Worm (Caenorhabditis elegans) whole organism, L4 larva: Measurements from ENCODE around the gene ddx-23.

Source experiments
- D1046.2 ChIP-seq: fragments of 200-800 bp; sonication (Bioruptor generic); IDR thresholded peaks from 2 replicates; pipeline ENCODE4 v1.3.6; 2022; ENCODE audit warnings: missing genetic modification characterization, missing compliant biosample characterization
- F44E2.7 ChIP-seq: fragments of 200-800 bp; sonication (Bioruptor generic); IDR thresholded peaks from 2 replicates; pipeline ENCODE4 v2.1.2; 2022; ENCODE audit warnings: missing genetic modification characterization, missing compliant biosample characterization
- F49E8.2 ChIP-seq: sonication (generic microtip); optimal IDR thresholded peaks from 2 replicates; lab custom pipeline; 2016; ENCODE audit warnings: missing compliant biosample characterization, mild to moderate bottlenecking, missing genetic modification characterization, borderline replicate concordance
- R02D3.7 ChIP-seq: fragments of 150-350 bp; sonication (generic microtip); optimal IDR thresholded peaks from 3 replicates; lab custom pipeline; 2014; ENCODE audit warnings: missing biosample characterization, missing genetic modification characterization
- T20F7.1 ChIP-seq: fragments of 200-800 bp; sonication (Bioruptor generic); optimal IDR thresholded peaks from 2 replicates; lab custom pipeline; 2018; ENCODE audit warnings: mild to moderate bottlenecking, missing genetic modification characterization, missing compliant biosample characterization
- Y5F2A.4 ChIP-seq: fragments of 200-800 bp; sonication (Bioruptor generic); optimal IDR thresholded peaks from 2 replicates; lab custom pipeline; 2018; ENCODE audit warnings: mild to moderate bottlenecking, missing genetic modification characterization, missing compliant biosample characterization
- Y75B8A.6 ChIP-seq: fragments of 200-800 bp; sonication (Bioruptor generic); IDR thresholded peaks from 2 replicates; pipeline ENCODE4 v1.3.6; 2022; ENCODE audit warnings: missing genetic modification reagents, missing genetic modification characterization, missing compliant biosample characterization
- ZK546.5 ChIP-seq, 2 experiments: sonication (generic microtip); optimal IDR thresholded peaks; 2 replicates each; lab custom pipeline; 2017; ENCODE audit warnings: missing biosample characterization in 2 of 2, missing genetic modification characterization in 2 of 2
- aha-1 ChIP-seq: fragments of 150-350 bp; peaks from one replicate; lab custom pipeline; 2014; ENCODE audit warnings: missing biosample characterization, missing genetic modification characterization
- aly-2 ChIP-seq: sonication (generic microtip); optimal IDR thresholded peaks from 2 replicates; lab custom pipeline; 2018; ENCODE audit warnings: missing biosample characterization, missing genetic modification characterization
- ama-1 ChIP-seq: fragments of 150-350 bp; optimal IDR thresholded peaks from 2 replicates; lab custom pipeline; 2014; ENCODE audit warnings: inconsistent platforms, mixed read lengths
- ceh-32 ChIP-seq: sonication (generic microtip); optimal IDR thresholded peaks from 2 replicates; lab custom pipeline; 2016; ENCODE audit warnings: mild to moderate bottlenecking, missing genetic modification characterization, missing compliant biosample characterization; ENCODE audit not compliant: poor library complexity
- ceh-44 ChIP-seq: fragments of 200-800 bp; sonication (Bioruptor generic); IDR thresholded peaks from 2 replicates; pipeline ENCODE4 v1.3.6; 2022; ENCODE audit warnings: missing genetic modification reagents, missing genetic modification characterization, missing compliant biosample characterization
- cey-2 ChIP-seq: sonication (generic microtip); optimal IDR thresholded peaks from 3 replicates; lab custom pipeline; 2017; ENCODE audit warnings: missing genetic modification characterization, mild to moderate bottlenecking, missing compliant biosample characterization, antibody characterized with exemption, borderline replicate concordance; ENCODE audit not compliant: insufficient read depth
- daf-19 ChIP-seq: fragments of 200-800 bp; sonication (Bioruptor generic); conservative IDR thresholded peaks from 2 replicates; pipeline ENCODE4 v1.3.6; 2022; ENCODE audit warnings: missing genetic modification characterization, missing compliant biosample characterization
- dmd-6 ChIP-seq: fragments of 200-800 bp; sonication (Bioruptor generic); IDR thresholded peaks from 2 replicates; pipeline ENCODE4 v1.3.6; 2022; ENCODE audit warnings: missing genetic modification reagents, missing genetic modification characterization, missing compliant biosample characterization
- dpl-1 ChIP-seq: fragments of 150-350 bp; optimal IDR thresholded peaks from 2 replicates; lab custom pipeline; 2014; ENCODE audit warnings: missing biosample characterization, missing genetic modification reagents, missing genetic modification characterization
- duxl-1 ChIP-seq: sonication (generic microtip); optimal IDR thresholded peaks from 2 replicates; lab custom pipeline; 2016; ENCODE audit warnings: mild to moderate bottlenecking, missing genetic modification characterization, moderate library complexity, missing compliant biosample characterization; ENCODE audit not compliant: poor library complexity
- dve-1 ChIP-seq: sonication (generic microtip); optimal IDR thresholded peaks from 2 replicates; lab custom pipeline; 2017; ENCODE audit warnings: antibody characterized with exemption, mild to moderate bottlenecking, missing genetic modification characterization, missing compliant biosample characterization; ENCODE audit not compliant: insufficient read depth
- egl-27 ChIP-seq: sonication (generic microtip); optimal IDR thresholded peaks from 3 replicates; lab custom pipeline; 2017; ENCODE audit warnings: missing biosample characterization, missing genetic modification reagents, missing genetic modification characterization
- egl-43 ChIP-seq: fragments of 200-800 bp; sonication (Bioruptor generic); IDR thresholded peaks from 2 replicates; pipeline ENCODE4 v1.3.6; 2022; ENCODE audit warnings: missing genetic modification reagents, missing genetic modification characterization, missing compliant biosample characterization
- gei-8 ChIP-seq: fragments of 200-800 bp; sonication (Bioruptor generic); optimal IDR thresholded peaks from 2 replicates; lab custom pipeline; 2018; ENCODE audit warnings: mild to moderate bottlenecking, missing genetic modification characterization, missing compliant biosample characterization
- hif-1 ChIP-seq, 2 experiments: sonication (generic microtip); optimal IDR thresholded peaks; 2 replicates each; lab custom pipeline; 2016 to 2017; ENCODE audit warnings: missing compliant biosample characterization in 2 of 2, missing genetic modification characterization in 2 of 2, missing genetic modification reagents in 2 of 2, missing genotype in 2 of 2, mild to moderate bottlenecking in 1 of 2
- hlh-30 ChIP-seq: sonication (generic microtip); optimal IDR thresholded peaks from 2 replicates; lab custom pipeline; 2017; ENCODE audit warnings: antibody characterized with exemption, mild to moderate bottlenecking, missing genetic modification characterization, missing compliant biosample characterization; ENCODE audit not compliant: insufficient read depth
- jun-1 ChIP-seq: fragments of 150-350 bp; optimal IDR thresholded peaks from 2 replicates; lab custom pipeline; 2014; ENCODE audit warnings: missing biosample characterization, missing genetic modification reagents, missing genetic modification characterization
- lin-13 ChIP-seq: fragments of 150-350 bp; optimal IDR thresholded peaks from 2 replicates; lab custom pipeline; 2014; ENCODE audit warnings: missing biosample characterization, missing genetic modification reagents, missing genetic modification characterization
- lin-38 ChIP-seq: fragments of 200-800 bp; sonication (Bioruptor generic); IDR thresholded peaks from 2 replicates; pipeline ENCODE4 v1.3.6; 2022; ENCODE audit warnings: missing genetic modification reagents, missing genetic modification characterization, missing compliant biosample characterization
- lsy-2 ChIP-seq, 2 experiments: fragments of 150-350 bp in 1 of 2; sonication (generic microtip) in 1 of 2; optimal IDR thresholded peaks; 2 replicates each; lab custom pipeline; 2014 to 2017; ENCODE audit warnings: missing biosample characterization in 2 of 2, missing genetic modification characterization in 2 of 2
- madf-5 ChIP-seq, 2 experiments: fragments of 200-800 bp; sonication (Bioruptor generic); IDR thresholded peaks; 2 replicates each; pipeline ENCODE4 v1.3.6; 2022; ENCODE audit warnings: missing compliant biosample characterization in 2 of 2, missing genetic modification characterization in 2 of 2
- mxl-3 ChIP-seq: fragments of 200-800 bp; sonication (Bioruptor generic); optimal IDR thresholded peaks from 2 replicates; lab custom pipeline; 2018; ENCODE audit warnings: mild to moderate bottlenecking, missing genetic modification characterization, missing compliant biosample characterization
- nhr-102 ChIP-seq: sonication (generic microtip); optimal IDR thresholded peaks from 2 replicates; lab custom pipeline; 2016; ENCODE audit warnings: mild to moderate bottlenecking, missing genetic modification characterization, moderate library complexity, missing compliant biosample characterization
- nhr-48 ChIP-seq: sonication (generic microtip); optimal IDR thresholded peaks from 2 replicates; lab custom pipeline; 2016; ENCODE audit warnings: mild to moderate bottlenecking, missing genetic modification characterization, missing compliant biosample characterization
- nhr-6 ChIP-seq: fragments of 150-350 bp; optimal IDR thresholded peaks from 2 replicates; lab custom pipeline; 2014; ENCODE audit warnings: missing biosample characterization, missing genetic modification characterization
- nhr-76 ChIP-seq: fragments of 150-350 bp; optimal IDR thresholded peaks from 2 replicates; lab custom pipeline; 2014; ENCODE audit warnings: missing biosample characterization, missing genetic modification characterization
- nhr-77 ChIP-seq: fragments of 150-350 bp; optimal IDR thresholded peaks from 2 replicates; lab custom pipeline; 2014; ENCODE audit warnings: missing biosample characterization, missing genetic modification characterization
- pha-4 ChIP-seq, 2 experiments: fragments of 150-350 bp in 1 of 2; fragments of 200-800 bp in 1 of 2; sonication (Bioruptor generic) in 1 of 2; IDR thresholded peaks in 1 of 2; optimal IDR thresholded peaks in 1 of 2; 2 replicates each; pipeline versions ENCODE4 v1.3.6 to Lab custom; 2014 to 2022; ENCODE audit warnings: missing genetic modification characterization in 2 of 2, missing genetic modification reagents in 2 of 2, missing biosample characterization in 1 of 2, missing compliant biosample characterization in 1 of 2
- php-3 ChIP-seq: fragments of 200-800 bp; sonication (Bioruptor generic); IDR thresholded peaks from 2 replicates; pipeline ENCODE4 v1.3.6; 2022; ENCODE audit warnings: missing genetic modification reagents, missing genetic modification characterization, missing compliant biosample characterization
- pqm-1 ChIP-seq: sonication (generic microtip); optimal IDR thresholded peaks from 2 replicates; lab custom pipeline; 2017; ENCODE audit warnings: missing biosample characterization, missing genetic modification characterization
- saeg-2 ChIP-seq: fragments of 200-800 bp; sonication (Bioruptor generic); IDR thresholded peaks from 2 replicates; pipeline ENCODE4 v1.3.6; 2022; ENCODE audit warnings: missing genetic modification reagents, missing genetic modification characterization, missing compliant biosample characterization
- snpc-4 ChIP-seq: fragments of 150-350 bp; optimal IDR thresholded peaks from 2 replicates; lab custom pipeline; 2014; ENCODE audit warnings: missing biosample characterization, missing genetic modification characterization
- spr-1 ChIP-seq: sonication (generic microtip); optimal IDR thresholded peaks from 2 replicates; lab custom pipeline; 2016; ENCODE audit warnings: mild to moderate bottlenecking, missing genetic modification characterization, missing compliant biosample characterization
- spr-3 ChIP-seq: fragments of 200-800 bp; sonication (Bioruptor generic); optimal IDR thresholded peaks from 2 replicates; lab custom pipeline; 2018; ENCODE audit warnings: mild to moderate bottlenecking, missing genetic modification characterization, missing compliant biosample characterization
- tag-97 ChIP-seq: fragments of 200-800 bp; sonication (Bioruptor generic); IDR thresholded peaks from 2 replicates; pipeline ENCODE4 v1.3.6; 2022; ENCODE audit warnings: missing genetic modification characterization, missing compliant biosample characterization
- tra-1 ChIP-seq: fragments of 200-800 bp; sonication (Bioruptor generic); IDR thresholded peaks from 2 replicates; pipeline ENCODE4 v1.3.6; 2022; ENCODE audit warnings: missing genetic modification reagents, missing genetic modification characterization, missing compliant biosample characterization
- unc-130 ChIP-seq: sonication (generic microtip); optimal IDR thresholded peaks from 2 replicates; lab custom pipeline; 2016; ENCODE audit warnings: missing genetic modification reagents, missing genetic modification characterization, missing compliant biosample characterization
- unc-62 ChIP-seq, 3 experiments: fragments of 150-350 bp in 1 of 3; sonication (generic microtip); optimal IDR thresholded peaks in 2 of 3; peaks in 1 of 3; 1 replicate in 1 of 3; 2 replicates in 2 of 3; lab custom pipeline; 2014 to 2017; ENCODE audit warnings: missing biosample characterization in 3 of 3, missing genetic modification characterization in 3 of 3, missing genetic modification reagents in 3 of 3, missing genotype in 1 of 3
- zag-1 ChIP-seq: fragments of 150-350 bp; optimal IDR thresholded peaks from 2 replicates; lab custom pipeline; 2014; ENCODE audit warnings: missing biosample characterization, missing genetic modification characterization
- zfp-2 ChIP-seq: sonication (generic microtip); optimal IDR thresholded peaks from 2 replicates; lab custom pipeline; 2016; ENCODE audit warnings: mild to moderate bottlenecking, missing genetic modification characterization, missing compliant biosample characterization
- zip-11 ChIP-seq: fragments of 200-800 bp; sonication (Bioruptor generic); IDR thresholded peaks from 2 replicates; pipeline ENCODE4 v1.3.6; 2022; ENCODE audit warnings: missing genetic modification characterization, missing compliant biosample characterization
- zip-2 ChIP-seq: fragments of 150-350 bp; optimal IDR thresholded peaks from 2 replicates; lab custom pipeline; 2014; ENCODE audit warnings: missing biosample characterization, missing genetic modification characterization
- ztf-7 ChIP-seq: fragments of 150-350 bp; optimal IDR thresholded peaks from 2 replicates; lab custom pipeline; 2014; ENCODE audit warnings: missing biosample characterization, missing genetic modification characterization

The ddx-23 gene

ce11 chrIII:5840277-5840676 is 12.8 kb downstream of the ddx-23 start (continued):
- TF ChIP-seq lin-13 (GFP tag; lab: Kevin White, UChicago) = no peak
- TF ChIP-seq pha-4 (GFP tag; IDR thresholded peaks at IDR 0.05; lab: Robert Waterston, UW) = no peak
- TF ChIP-seq pha-4 (tag; optimal IDR thresholded peaks at IDR 0.05; lab: Kevin White, UChicago) = no peak
- TF ChIP-seq R02D3.7 = no peak
- peak in 1 of 2 experiments; percentile 87 for TF ChIP-seq unc-62 (GFP tag; optimal IDR thresholded peaks at IDR 0.05 in 1 of 2; lab: Kevin White, UChicago)
- no peak for TF ChIP-seq unc-62 (tag; optimal IDR thresholded peaks at IDR 0.05; lab: Kevin White, UChicago)
- TF ChIP-seq nhr-6 (tag; lab: Kevin White, UChicago) = no peak
- TF ChIP-seq ama-1 (lab: Kevin White, UChicago) = no peak
- no peak for TF ChIP-seq lin-38 (GFP tag; lab: Robert Waterston, UW)
- TF ChIP-seq cey-2 (tag; lab: Kevin White, UChicago) = no peak
- peak; percentile 59 for TF ChIP-seq pqm-1 (tag; lab: Kevin White, UChicago)
- peak; percentile 43; the same call in 1 of the 2 replicates for TF ChIP-seq dmd-6 (GFP tag; lab: Robert Waterston, UW)
- no peak for TF ChIP-seq F44E2.7 (GFP tag; lab: Robert Waterston, UW)
- no peak for TF ChIP-seq zip-11 (GFP tag; lab: Robert Waterston, UW)
- no peak for TF ChIP-seq zag-1 (tag; lab: Kevin White, UChicago)
- TF ChIP-seq jun-1 = no peak
- 0 out of 4 replicates have a peak, but pooled peaks of 1 of the 2 experiments have one; percentile 35 for TF ChIP-seq madf-5 (GFP tag; IDR thresholded peaks at IDR 0.05; lab: Robert Waterston, UW)
- no peak for TF ChIP-seq spr-1
- no peak for TF ChIP-seq nhr-48 (tag; lab: Kevin White, UChicago)
- no peak for TF ChIP-seq hif-1 (tag; optimal IDR thresholded peaks at IDR 0.05; lab: Kevin White, UChicago)
- TF ChIP-seq mxl-3 = peak; percentile 61
- no peak for TF ChIP-seq nhr-77 (tag; lab: Kevin White, UChicago)
- TF ChIP-seq php-3 (GFP tag; lab: Robert Waterston, UW) = no peak
- TF ChIP-seq tra-1 (GFP tag; lab: Robert Waterston, UW) = no peak
- no peak for TF ChIP-seq D1046.2 (GFP tag; lab: Robert Waterston, UW)
- TF ChIP-seq ztf-7 (tag; lab: Kevin White, UChicago) = no peak
- TF ChIP-seq dve-1 (tag; lab: Kevin White, UChicago) = peak; percentile 16
- no peak for TF ChIP-seq gei-8 (GFP tag; lab: Kevin White, UChicago)
- TF ChIP-seq aha-1 = no peak
- no peak for TF ChIP-seq daf-19 (GFP tag; lab: Robert Waterston, UW)
- TF ChIP-seq unc-130 (GFP tag; lab: Kevin White, UChicago) = no peak
- TF ChIP-seq saeg-2 = no peak
- TF ChIP-seq snpc-4 (tag; lab: Kevin White, UChicago) = no peak
- no peak for TF ChIP-seq tag-97
- no peak for TF ChIP-seq hlh-30 (tag; lab: Kevin White, UChicago)
- no peak for TF ChIP-seq T20F7.1 (GFP tag; lab: Kevin White, UChicago)
- TF ChIP-seq F49E8.2 (tag; lab: Kevin White, UChicago) = no peak
- no peak for TF ChIP-seq ZK546.5 (tag; optimal IDR thresholded peaks at IDR 0.05; lab: Kevin White, UChicago)
- no peak for TF ChIP-seq Y75B8A.6 (GFP tag; lab: Robert Waterston, UW)
- TF ChIP-seq ceh-32 = no peak
- TF ChIP-seq zip-2 (tag; lab: Kevin White, UChicago) = no peak
- no peak for TF ChIP-seq ceh-44 (GFP tag; lab: Robert Waterston, UW)
- TF ChIP-seq duxl-1 = no peak
- TF ChIP-seq lsy-2 (tag; optimal IDR thresholded peaks at IDR 0.05; lab: Kevin White, UChicago) = no peak
- TF ChIP-seq spr-3 = no peak
- TF ChIP-seq dpl-1 (GFP tag; lab: Kevin White, UChicago) = no peak
- no peak for TF ChIP-seq nhr-76
- no peak for TF ChIP-seq Y5F2A.4 (GFP tag; lab: Kevin White, UChicago)
- no peak for TF ChIP-seq egl-43
- no peak for TF ChIP-seq nhr-102
- TF ChIP-seq aly-2 (tag; lab: Kevin White, UChicago) = no peak
- no peak for TF ChIP-seq egl-27 (tag; lab: Kevin White, UChicago)
- TF ChIP-seq zfp-2 (tag; lab: Kevin White, UChicago) = no peak
